Worm (Caenorhabditis elegans) whole organism, young adult: ENCODE measurements around the gene dyci-1.

ENCODE experiments used
- F37B4.10 ChIP-seq: fragments of 200-800 bp; sonication (Bioruptor generic); IDR thresholded peaks from 2 replicates; pipeline ENCODE4 v1.3.6; 2022; ENCODE audit warnings: missing genetic modification characterization, missing compliant biosample characterization
- F39B2.1 ChIP-seq: fragments of 200-800 bp; sonication (Bioruptor generic); IDR thresholded peaks from 2 replicates; pipeline ENCODE4 v1.3.6; 2022; ENCODE audit warnings: missing genetic modification reagents, missing genetic modification characterization, missing compliant biosample characterization
- F52B5.7 ChIP-seq: sonication (generic microtip); optimal IDR thresholded peaks from 2 replicates; lab custom pipeline; 2016; ENCODE audit warnings: mild to moderate bottlenecking, missing genetic modification characterization, missing compliant biosample characterization
- F55B11.4 ChIP-seq: sonication (generic microtip); optimal IDR thresholded peaks from 2 replicates; lab custom pipeline; 2016; ENCODE audit warnings: missing compliant biosample characterization, missing genetic modification characterization, borderline replicate concordance; ENCODE audit not compliant: insufficient read depth
- K12H6.12 ChIP-seq: fragments of 200-800 bp; sonication (Bioruptor generic); optimal IDR thresholded peaks from 2 replicates; lab custom pipeline; 2018; ENCODE audit warnings: mild to moderate bottlenecking, missing genetic modification characterization, missing compliant biosample characterization
- T26A5.8 ChIP-seq: sonication (generic microtip); optimal IDR thresholded peaks from 2 replicates; lab custom pipeline; 2016; ENCODE audit warnings: missing genetic modification characterization, missing compliant biosample characterization
- Y56A3A.18 ChIP-seq: fragments of 200-800 bp; sonication (Bioruptor generic); IDR thresholded peaks from 2 replicates; pipeline ENCODE4 v1.3.6; 2022; ENCODE audit warnings: missing genetic modification reagents, missing genetic modification characterization, missing compliant biosample characterization
- Y67H2A.10 ChIP-seq: fragments of 200-800 bp; sonication (Bioruptor generic); conservative IDR thresholded peaks from 2 replicates; pipeline ENCODE4 v1.3.6; 2022; ENCODE audit warnings: missing genetic modification reagents, missing genetic modification characterization, missing compliant biosample characterization
- akir-1 ChIP-seq: fragments of 200-800 bp; sonication (Bioruptor generic); optimal IDR thresholded peaks from 2 replicates; lab custom pipeline; 2018; ENCODE audit warnings: mild to moderate bottlenecking, missing genetic modification characterization, moderate library complexity, missing compliant biosample characterization
- ama-1 ChIP-seq, 3 experiments: fragments of 150-350 bp in 1 of 3; sonication (generic microtip) in 2 of 3; optimal IDR thresholded peaks; 2 replicates each; lab custom pipeline; 2014 to 2018; ENCODE audit warnings: missing biosample characterization in 2 of 3, missing genetic modification characterization in 2 of 3, missing genetic modification reagents in 2 of 3
- aptf-2 ChIP-seq: fragments of 200-800 bp; sonication (Bioruptor generic); conservative IDR thresholded peaks from 2 replicates; pipeline ENCODE4 v1.3.6; 2022; ENCODE audit warnings: missing genetic modification reagents, missing genetic modification characterization, missing compliant biosample characterization
- aptf-3 ChIP-seq: fragments of 200-800 bp; sonication (Bioruptor generic); IDR thresholded peaks from 2 replicates; pipeline ENCODE4 v1.3.6; 2022; ENCODE audit warnings: missing genetic modification characterization, missing compliant biosample characterization
- atf-7 ChIP-seq: sonication (generic microtip); optimal IDR thresholded peaks from 2 replicates; lab custom pipeline; 2017; ENCODE audit warnings: mild to moderate bottlenecking, missing genetic modification characterization, missing compliant biosample characterization
- attf-3 ChIP-seq: fragments of 200-800 bp; sonication (Bioruptor generic); conservative IDR thresholded peaks from 2 replicates; pipeline ENCODE4 v1.3.6; 2022; ENCODE audit warnings: missing genetic modification reagents, missing genetic modification characterization, missing compliant biosample characterization
- attf-5 ChIP-seq: fragments of 200-800 bp; sonication (Bioruptor generic); optimal IDR thresholded peaks from 2 replicates; lab custom pipeline; 2018; ENCODE audit warnings: mild to moderate bottlenecking, missing genetic modification characterization, missing compliant biosample characterization
- ceh-58 ChIP-seq: fragments of 200-800 bp; sonication (Bioruptor generic); IDR thresholded peaks from 2 replicates; pipeline ENCODE4 v1.3.6; 2022; ENCODE audit warnings: missing genetic modification characterization, missing compliant biosample characterization
- die-1 ChIP-seq: sonication (generic microtip); optimal IDR thresholded peaks from 2 replicates; lab custom pipeline; 2016; ENCODE audit warnings: missing genotype, mild to moderate bottlenecking, missing genetic modification characterization, missing compliant biosample characterization
- egl-18 ChIP-seq: fragments of 200-800 bp; sonication (Bioruptor generic); IDR thresholded peaks from 2 replicates; pipeline ENCODE4 v1.3.6; 2022; ENCODE audit warnings: missing genetic modification reagents, missing genetic modification characterization, missing compliant biosample characterization
- egrh-3 ChIP-seq: fragments of 200-800 bp; sonication (Bioruptor generic); IDR thresholded peaks from 2 replicates; pipeline ENCODE4 v1.3.6; 2022; ENCODE audit warnings: missing genetic modification reagents, missing genetic modification characterization, missing compliant biosample characterization
- ekl-4 ChIP-seq: fragments of 200-800 bp; sonication (Bioruptor generic); IDR thresholded peaks from 2 replicates; pipeline ENCODE4 v1.3.6; 2022; ENCODE audit warnings: missing genetic modification reagents, missing genetic modification characterization, missing compliant biosample characterization
- ets-4 ChIP-seq: fragments of 200-800 bp; sonication (Bioruptor generic); optimal IDR thresholded peaks from 2 replicates; lab custom pipeline; 2018; ENCODE audit warnings: mild to moderate bottlenecking, missing genetic modification characterization, missing compliant biosample characterization
- hmg-1.2 ChIP-seq: fragments of 200-800 bp; sonication (Bioruptor generic); IDR thresholded peaks from 2 replicates; pipeline ENCODE4 v1.3.6; 2022; ENCODE audit warnings: missing genetic modification reagents, missing genetic modification characterization, missing compliant biosample characterization
- lir-1 ChIP-seq: fragments of 200-800 bp; sonication (Bioruptor generic); conservative IDR thresholded peaks from 2 replicates; pipeline ENCODE4 v1.3.6; 2022; ENCODE audit warnings: missing genetic modification reagents, missing genetic modification characterization, missing compliant biosample characterization
- lsl-1 ChIP-seq: fragments of 200-800 bp; sonication (Bioruptor generic); optimal IDR thresholded peaks from 2 replicates; lab custom pipeline; 2018; ENCODE audit warnings: mild to moderate bottlenecking, missing genetic modification characterization, moderate library complexity, missing compliant biosample characterization
- madf-10 ChIP-seq: sonication (generic microtip); optimal IDR thresholded peaks from 2 replicates; lab custom pipeline; 2016; ENCODE audit warnings: mild to moderate bottlenecking, missing genetic modification characterization, missing compliant biosample characterization
- madf-6 ChIP-seq: fragments of 200-800 bp; sonication (Bioruptor generic); IDR thresholded peaks from 2 replicates; pipeline ENCODE4 v1.3.6; 2022; ENCODE audit warnings: missing genetic modification reagents, missing genetic modification characterization, missing compliant biosample characterization
- mel-28 ChIP-seq: sonication (generic microtip); optimal IDR thresholded peaks from 2 replicates; lab custom pipeline; 2016; ENCODE audit warnings: borderline replicate concordance, mild to moderate bottlenecking, missing genetic modification characterization, missing compliant biosample characterization
- mes-4 ChIP-seq: sonication (generic microtip); optimal IDR thresholded peaks from 2 replicates; lab custom pipeline; 2016; ENCODE audit warnings: missing genotype, missing genetic modification characterization, missing compliant biosample characterization
- mxl-1 ChIP-seq: sonication (generic microtip); optimal IDR thresholded peaks from 2 replicates; lab custom pipeline; 2016; ENCODE audit warnings: missing genetic modification characterization, missing compliant biosample characterization
- nfya-1 ChIP-seq: sonication (generic microtip); optimal IDR thresholded peaks from 2 replicates; lab custom pipeline; 2017; ENCODE audit warnings: antibody characterized with exemption, missing compliant biosample characterization, missing genetic modification characterization, borderline replicate concordance; ENCODE audit not compliant: insufficient read depth
- pbrm-1 ChIP-seq: fragments of 200-800 bp; sonication (Bioruptor generic); IDR thresholded peaks from 2 replicates; pipeline ENCODE4 v1.3.6; 2022; ENCODE audit warnings: missing genetic modification reagents, missing genetic modification characterization, missing compliant biosample characterization
- rec-8 ChIP-seq, 2 experiments: sonication (generic microtip); optimal IDR thresholded peaks; 2 replicates each; lab custom pipeline; 2016; ENCODE audit warnings: mild to moderate bottlenecking in 2 of 2, missing genetic modification characterization in 2 of 2, missing genetic modification reagents in 2 of 2, missing genotype in 2 of 2, missing biosample characterization in 1 of 2, missing compliant biosample characterization in 1 of 2, moderate library complexity in 1 of 2
- repo-1 ChIP-seq: sonication (generic microtip); optimal IDR thresholded peaks from 2 replicates; lab custom pipeline; 2017; ENCODE audit warnings: mild to moderate bottlenecking, missing genetic modification characterization, missing compliant biosample characterization
- snpc-3.4 ChIP-seq: sonication (generic microtip); optimal IDR thresholded peaks from 2 replicates; lab custom pipeline; 2017; ENCODE audit warnings: missing genetic modification characterization, mild to moderate bottlenecking, missing compliant biosample characterization, antibody characterized with exemption, moderate library complexity, missing genotype, missing genetic modification reagents
- snpc-4 ChIP-seq, 5 experiments: fragments of 150-350 bp in 1 of 5; sonication (generic microtip) in 4 of 5; optimal IDR thresholded peaks; 2 replicates each; lab custom pipeline; 2014 to 2018; ENCODE audit warnings: missing genetic modification characterization in 5 of 5, missing biosample characterization in 3 of 5, antibody characterized with exemption in 2 of 5, mild to moderate bottlenecking in 2 of 5, missing compliant biosample characterization in 2 of 5, missing genotype in 2 of 5, moderate library complexity in 2 of 5, missing genetic modification reagents in 1 of 5
- sptf-2 ChIP-seq: fragments of 200-800 bp; sonication (Bioruptor generic); optimal IDR thresholded peaks from 2 replicates; lab custom pipeline; 2018; ENCODE audit warnings: mild to moderate bottlenecking, missing genetic modification characterization, missing compliant biosample characterization
- tbp1 ChIP-seq: fragments of 200-800 bp; sonication (Bioruptor generic); optimal IDR thresholded peaks from 2 replicates; lab custom pipeline; 2018; ENCODE audit warnings: mild to moderate bottlenecking, missing genetic modification characterization, missing compliant biosample characterization
- unc-130 ChIP-seq: sonication (generic microtip); optimal IDR thresholded peaks from 2 replicates; lab custom pipeline; 2016; ENCODE audit warnings: missing genetic modification reagents, missing genetic modification characterization, missing compliant biosample characterization
- unc-62 ChIP-seq: fragments of 150-350 bp; optimal IDR thresholded peaks from 2 replicates; lab custom pipeline; 2014; ENCODE audit warnings: missing biosample characterization, missing genetic modification reagents, missing genetic modification characterization
- xnd-1 ChIP-seq: sonication (generic microtip); optimal IDR thresholded peaks from 2 replicates; lab custom pipeline; 2016; ENCODE audit warnings: missing genotype, missing genetic modification reagents, missing genetic modification characterization, missing compliant biosample characterization
- zim-3 ChIP-seq: sonication (generic microtip); optimal IDR thresholded peaks from 2 replicates; lab custom pipeline; 2017; ENCODE audit warnings: mild to moderate bottlenecking, missing genetic modification characterization, moderate library complexity, missing compliant biosample characterization
- ztf-18 ChIP-seq: sonication (generic microtip); optimal IDR thresholded peaks from 2 replicates; lab custom pipeline; 2016; ENCODE audit warnings: missing genotype, mild to moderate bottlenecking, missing genetic modification characterization, missing compliant biosample characterization
- ztf-22 ChIP-seq: fragments of 200-800 bp; sonication (Bioruptor generic); optimal IDR thresholded peaks from 2 replicates; lab custom pipeline; 2018; ENCODE audit warnings: mild to moderate bottlenecking, missing genetic modification characterization, moderate library complexity, missing compliant biosample characterization
- ztf-28 ChIP-seq: fragments of 200-800 bp; sonication (Bioruptor generic); IDR thresholded peaks from 2 replicates; pipeline ENCODE4 v1.3.6; 2022; ENCODE audit warnings: missing genetic modification reagents, missing genetic modification characterization, missing compliant biosample characterization

Gene dyci-1

ce11 chrIV:6757614-6758013 lies 27.5 kb downstream of the dyci-1 start (continued):
- TF ChIP-seq Y67H2A.10 (GFP tag; lab: Robert Waterston, UW) (no peak), zim-3 (no peak), F55B11.4 (tag; lab: Kevin White, UChicago) (no peak), unc-62 (GFP tag; lab: Kevin White, UChicago) (no peak)

DNA sequence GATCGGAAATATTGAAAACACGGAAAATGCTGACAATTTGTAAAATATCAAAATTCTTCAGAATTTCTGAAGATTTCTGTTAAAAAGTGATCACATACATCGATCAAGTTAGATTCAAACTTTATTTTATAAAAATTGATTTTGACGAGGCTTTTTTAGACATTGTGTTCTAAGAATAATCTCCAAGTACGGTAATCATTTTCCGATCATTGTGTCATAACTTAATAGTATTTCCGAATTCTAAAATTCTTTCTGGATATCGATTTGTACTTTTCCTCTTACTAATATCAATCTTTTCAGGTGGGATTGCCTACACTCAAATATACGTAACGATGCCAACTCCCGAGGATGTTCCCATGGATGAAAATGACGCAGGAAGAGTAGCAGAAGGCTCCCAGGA lies 28.1 kb downstream of the dyci-1 start, which contains the start of gene usp-4:
TSS of gene usp-4 (plus strand) at position 301 of the 400 bp plus-strand sequence.
- TF ChIP-seq F39B2.1 (GFP tag; lab: Robert Waterston, UW) (no peak), hmg-1.2 (no peak), ztf-22 (GFP tag; lab: Kevin White, UChicago) (no peak), snpc-4 (GFP tag; optimal IDR thresholded peaks at IDR 0.05; lab: Kevin White, UChicago) (no peak), snpc-4 (tag; optimal IDR thresholded peaks at IDR 0.05; lab: Kevin White, UChicago) (no peak), lir-1 (GFP tag; lab: Robert Waterston, UW) (no peak), aptf-2 (no peak), tbp1 (no peak), aptf-3 (GFP tag; lab: Robert Waterston, UW) (no peak), mel-28 (tag; lab: Kevin White, UChicago) (no peak), attf-5 (GFP tag; lab: Kevin White, UChicago) (no peak), nfya-1 (tag; lab: Kevin White, UChicago) (no peak), Y56A3A.18 (GFP tag; lab: Robert Waterston, UW) (no peak), lsl-1 (no peak), ztf-18 (no peak), die-1 (no peak)

DNA sequence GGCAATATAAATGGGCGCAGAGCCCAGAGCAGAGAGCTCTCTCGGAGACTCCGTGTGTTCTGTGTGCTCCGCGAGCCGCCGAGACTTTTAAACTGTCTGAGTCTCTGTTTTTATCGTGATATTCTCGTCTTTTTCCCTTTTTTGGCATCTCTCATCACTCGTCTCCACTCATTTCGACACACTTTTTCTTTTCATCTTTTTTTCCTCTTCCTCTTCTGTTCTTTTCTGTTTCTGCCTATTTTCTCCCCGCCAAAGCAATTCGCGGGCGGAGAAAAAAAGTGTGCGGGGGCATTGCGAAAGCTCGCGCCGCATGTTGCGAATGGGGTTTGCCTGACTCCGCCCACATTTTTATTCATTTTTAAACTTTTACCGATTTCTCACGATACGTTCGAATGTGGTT lies 28.7 kb downstream of the dyci-1 start:
- peak; percentile 66 for TF ChIP-seq atf-7 (tag; lab: Kevin White, UChicago)
- no peak for TF ChIP-seq ztf-28 (GFP tag; lab: Robert Waterston, UW)
- TF ChIP-seq repo-1 (tag; lab: Kevin White, UChicago): peak; percentile 70
- peak; percentile 93 for TF ChIP-seq pbrm-1 (GFP tag; lab: Robert Waterston, UW)
- peak; percentile 14 to 65 for TF ChIP-seq rec-8 (tag; optimal IDR thresholded peaks at IDR 0.05; lab: Kevin White, UChicago)
- peak; percentile 96 for TF ChIP-seq ekl-4 (GFP tag; lab: Robert Waterston, UW)
- TF ChIP-seq tbp1: peak; percentile 75
- TF ChIP-seq snpc-4 (GFP tag; optimal IDR thresholded peaks at IDR 0.05; lab: Kevin White, UChicago): peak; percentile 84
- peak; percentile 80 to 92 (median 85) for TF ChIP-seq snpc-4 (tag; optimal IDR thresholded peaks at IDR 0.05; lab: Kevin White, UChicago)
- no peak for TF ChIP-seq ceh-58 (GFP tag; lab: Robert Waterston, UW)
- TF ChIP-seq ets-4 (GFP tag; lab: Kevin White, UChicago): peak; percentile 28
- TF ChIP-seq mxl-1: no peak
- no peak for TF ChIP-seq T26A5.8 (tag; lab: Kevin White, UChicago)
- no peak for TF ChIP-seq akir-1 (GFP tag; lab: Kevin White, UChicago)
- peak; percentile 94 for TF ChIP-seq snpc-3.4
- peak; percentile 52 for TF ChIP-seq F52B5.7 (tag; lab: Kevin White, UChicago)
- peak; percentile 94 for TF ChIP-seq unc-130 (GFP tag; lab: Kevin White, UChicago)
- TF ChIP-seq xnd-1 (tag; lab: Kevin White, UChicago): peak; percentile 96
- peak; percentile 75 for TF ChIP-seq attf-3 (GFP tag; lab: Robert Waterston, UW)
- peak; percentile 99 for TF ChIP-seq madf-6 (GFP tag; lab: Robert Waterston, UW)
- peak; percentile 83 for TF ChIP-seq madf-10
- peak; percentile 93 for TF ChIP-seq attf-5 (GFP tag; lab: Kevin White, UChicago)
- TF ChIP-seq egl-18: no peak
- TF ChIP-seq mes-4 (tag; lab: Kevin White, UChicago): no peak
- TF ChIP-seq F55B11.4 (tag; lab: Kevin White, UChicago): no peak
- peak; percentile 87 for TF ChIP-seq K12H6.12 (tag; lab: Kevin White, UChicago)
- TF ChIP-seq sptf-2: peak; percentile 56
- TF ChIP-seq ama-1 (optimal IDR thresholded peaks at IDR 0.05; lab: Kevin White, UChicago): no peak
- TF ChIP-seq ama-1 (GFP tag; optimal IDR thresholded peaks at IDR 0.05; lab: Kevin White, UChicago): peak in 1 of 2 experiments; percentile 39
- TF ChIP-seq F37B4.10 (GFP tag; lab: Robert Waterston, UW): no peak
- TF ChIP-seq egrh-3 (GFP tag; lab: Robert Waterston, UW): peak; percentile 80
